Fruit fly (Drosophila melanogaster) whole organism, embryonic: ENCODE measurements around the gene CG3919.

Experiments used
- ATbp ChIP-seq: fragments of 200-800 bp; sonication (Bioruptor generic); optimal IDR thresholded peaks from 2 replicates; lab custom pipeline; 2017; ENCODE audit warnings: missing biosample characterization, mild to moderate bottlenecking, missing genetic modification characterization, missing genetic modification reagents
- CG11093 ChIP-seq: fragments of 200-800 bp; sonication (Bioruptor generic); IDR thresholded peaks from 3 replicates; pipeline ENCODE4 v1.3.6; 2022; ENCODE audit warnings: missing biosample characterization, missing genetic modification characterization
- CG11695 ChIP-seq: fragments of 200-800 bp; sonication (Bioruptor generic); IDR thresholded peaks from 3 replicates; pipeline ENCODE4 v1.3.6; 2022; ENCODE audit warnings: missing biosample characterization, missing genetic modification characterization
- CG11696 ChIP-seq: fragments of 200-800 bp; sonication (Bioruptor generic); IDR thresholded peaks from 2 replicates; pipeline ENCODE4 v1.3.6; 2022; ENCODE audit warnings: missing biosample characterization, missing genetic modification characterization
- CG12104 ChIP-seq: fragments of 200-800 bp; sonication (Bioruptor generic); optimal IDR thresholded peaks from 3 replicates; lab custom pipeline; 2016; ENCODE audit warnings: missing biosample characterization, missing genetic modification characterization
- CG12299 ChIP-seq: fragments of 200-800 bp; sonication (Bioruptor generic); optimal IDR thresholded peaks from 2 replicates; lab custom pipeline; 2018; ENCODE audit warnings: missing biosample characterization, mild to moderate bottlenecking, missing genetic modification characterization
- CG12744 ChIP-seq: fragments of 200-800 bp; sonication (Bioruptor generic); optimal IDR thresholded peaks from 2 replicates; lab custom pipeline; 2016; ENCODE audit warnings: missing biosample characterization, missing genetic modification characterization
- CG15269 ChIP-seq: fragments of 200-800 bp; sonication (Bioruptor generic); optimal IDR thresholded peaks from 2 replicates; lab custom pipeline; 2018; ENCODE audit warnings: missing biosample characterization, mild to moderate bottlenecking, missing genetic modification characterization, moderate library complexity
- CG1647 ChIP-seq: fragments of 200-800 bp; sonication (Bioruptor generic); optimal IDR thresholded peaks from 3 replicates; lab custom pipeline; 2016; ENCODE audit warnings: missing biosample characterization, missing genetic modification characterization
- CG17568 ChIP-seq: fragments of 200-800 bp; sonication (Bioruptor generic); optimal IDR thresholded peaks from 2 replicates; lab custom pipeline; 2018; ENCODE audit warnings: missing biosample characterization, mild to moderate bottlenecking, missing genetic modification characterization, moderate library complexity
- CG2875 ChIP-seq: fragments of 200-800 bp; sonication (Bioruptor generic); optimal IDR thresholded peaks from 2 replicates; lab custom pipeline; 2017; ENCODE audit warnings: missing biosample characterization, mild to moderate bottlenecking, missing genetic modification characterization, missing genetic modification reagents
- CG3163 ChIP-seq: fragments of 200-800 bp; sonication (Bioruptor generic); optimal IDR thresholded peaks from 3 replicates; lab custom pipeline; 2016; ENCODE audit warnings: missing biosample characterization, missing genetic modification characterization
- CG34376 ChIP-seq: fragments of 200-800 bp; sonication (Bioruptor generic); optimal IDR thresholded peaks from 2 replicates; lab custom pipeline; 2018; ENCODE audit warnings: missing biosample characterization, mild to moderate bottlenecking, missing genetic modification characterization
- CG34422 ChIP-seq: fragments of 200-800 bp; sonication (Bioruptor generic); IDR thresholded peaks from 3 replicates; pipeline ENCODE4 v1.3.6; 2022; ENCODE audit warnings: missing biosample characterization, missing genetic modification characterization
- CG3995 ChIP-seq: fragments of 200-800 bp; sonication (Bioruptor generic); optimal IDR thresholded peaks from 3 replicates; lab custom pipeline; 2016; ENCODE audit warnings: missing biosample characterization, missing genetic modification characterization
- CG5180 ChIP-seq: fragments of 200-800 bp; sonication (Bioruptor generic); optimal IDR thresholded peaks from 3 replicates; lab custom pipeline; 2017; ENCODE audit warnings: missing biosample characterization, missing genetic modification characterization, mild to moderate bottlenecking, moderate library complexity, missing genetic modification reagents
- CG5245 ChIP-seq: fragments of 200-800 bp; sonication (Bioruptor generic); optimal IDR thresholded peaks from 3 replicates; lab custom pipeline; 2016; ENCODE audit warnings: missing biosample characterization, missing genetic modification characterization
- CG5953 ChIP-seq: fragments of 200-800 bp; sonication (Bioruptor generic); IDR thresholded peaks from 2 replicates; pipeline ENCODE4 v1.3.6; 2022; ENCODE audit warnings: missing biosample characterization, missing genetic modification characterization
- CG6254 ChIP-seq: fragments of 200-800 bp; sonication (Bioruptor generic); optimal IDR thresholded peaks from 3 replicates; lab custom pipeline; 2017; ENCODE audit warnings: mild to moderate bottlenecking, missing biosample characterization, missing genetic modification reagents, missing genetic modification characterization
- CG8089 ChIP-seq: fragments of 200-800 bp; sonication (Bioruptor generic); optimal IDR thresholded peaks from 3 replicates; lab custom pipeline; 2016; ENCODE audit warnings: missing biosample characterization, missing genetic modification characterization
- CG9727 ChIP-seq: fragments of 200-800 bp; sonication (Bioruptor generic); optimal IDR thresholded peaks from 3 replicates; lab custom pipeline; 2017; ENCODE audit warnings: missing biosample characterization, mild to moderate bottlenecking, missing genetic modification characterization
- CG9932 ChIP-seq: fragments of 200-800 bp; sonication (Bioruptor generic); IDR thresholded peaks from 2 replicates; pipeline ENCODE4 v1.3.6; 2022; ENCODE audit warnings: missing biosample characterization, missing genetic modification characterization
- CkIIα-i1 ChIP-seq: fragments of 200-800 bp; sonication (Bioruptor generic); IDR thresholded peaks from 2 replicates; pipeline ENCODE4 v1.3.6; 2022; ENCODE audit warnings: missing biosample characterization, missing genetic modification characterization
- D19A ChIP-seq: fragments of 200-800 bp; optimal IDR thresholded peaks from 3 replicates; lab custom pipeline; 2019; ENCODE audit warnings: missing biosample characterization, mild to moderate bottlenecking, missing genetic modification characterization, moderate library complexity
- Gug ChIP-seq: fragments of 200-800 bp; sonication (Bioruptor generic); IDR thresholded peaks from 4 replicates; pipeline ENCODE4 v1.3.6; 2022; ENCODE audit warnings: missing biosample characterization, missing genetic modification characterization
- HmgZ ChIP-seq: fragments of 200-800 bp; sonication (Bioruptor generic); optimal IDR thresholded peaks from 2 replicates; lab custom pipeline; 2018; ENCODE audit warnings: missing biosample characterization, mild to moderate bottlenecking, missing genetic modification characterization
- Jarid2 ChIP-seq: fragments of 200-800 bp; sonication (Bioruptor generic); optimal IDR thresholded peaks from 3 replicates; lab custom pipeline; 2017; ENCODE audit warnings: mild to moderate bottlenecking, missing biosample characterization, missing genetic modification reagents, missing genetic modification characterization
- Lhr ChIP-seq: fragments of 200-800 bp; sonication (Bioruptor generic); optimal IDR thresholded peaks from 3 replicates; lab custom pipeline; 2017; ENCODE audit warnings: mild to moderate bottlenecking, missing biosample characterization, missing genetic modification reagents, missing genetic modification characterization
- Meics ChIP-seq: fragments of 200-800 bp; sonication (Bioruptor generic); optimal IDR thresholded peaks from 2 replicates; lab custom pipeline; 2017; ENCODE audit warnings: missing biosample characterization, mild to moderate bottlenecking, missing genetic modification characterization
- NK7.1 ChIP-seq: fragments of 200-800 bp; sonication (Bioruptor generic); optimal IDR thresholded peaks from 3 replicates; lab custom pipeline; 2016; ENCODE audit warnings: missing biosample characterization, missing genetic modification characterization
- Opbp ChIP-seq: fragments of 200-800 bp; sonication (Bioruptor generic); IDR thresholded peaks from 3 replicates; pipeline ENCODE4 v1.3.6; 2022; ENCODE audit warnings: missing biosample characterization, missing genetic modification characterization; ENCODE audit not compliant: partially characterized antibody
- PHDP ChIP-seq: fragments of 200-800 bp; sonication (Bioruptor generic); optimal IDR thresholded peaks from 3 replicates; lab custom pipeline; 2018; ENCODE audit warnings: missing biosample characterization, mild to moderate bottlenecking, missing genetic modification characterization, moderate library complexity
- Side ChIP-seq: fragments of 200-800 bp; sonication (Bioruptor generic); optimal IDR thresholded peaks from 2 replicates; lab custom pipeline; 2016; ENCODE audit warnings: missing biosample characterization, missing genetic modification characterization
- Six4 ChIP-seq: fragments of 200-800 bp; sonication (Bioruptor generic); optimal IDR thresholded peaks from 2 replicates; lab custom pipeline; 2016; ENCODE audit warnings: missing biosample characterization, missing genetic modification characterization
- TFAM ChIP-seq: fragments of 200-800 bp; sonication (Bioruptor generic); optimal IDR thresholded peaks from 2 replicates; lab custom pipeline; 2017; ENCODE audit warnings: missing biosample characterization, missing genetic modification characterization, inconsistent platforms
- Usf ChIP-seq: fragments of 200-800 bp; sonication (Bioruptor generic); optimal IDR thresholded peaks from 2 replicates; lab custom pipeline; 2017; ENCODE audit warnings: missing genotype, missing biosample characterization, missing genetic modification characterization
- Xrp1 ChIP-seq: fragments of 200-800 bp; sonication (Bioruptor generic); IDR thresholded peaks from 2 replicates; pipeline ENCODE4 v1.3.6; 2022; ENCODE audit warnings: missing biosample characterization, missing genetic modification characterization
- ara ChIP-seq: fragments of 200-800 bp; sonication (Bioruptor generic); IDR thresholded peaks from 2 replicates; pipeline ENCODE4 v1.3.6; 2022; ENCODE audit warnings: missing biosample characterization, missing genetic modification characterization
- chn ChIP-seq: fragments of 200-800 bp; sonication (Bioruptor generic); optimal IDR thresholded peaks from 2 replicates; lab custom pipeline; 2016; ENCODE audit warnings: missing biosample characterization, missing genetic modification characterization
- fd102C ChIP-seq: fragments of 200-800 bp; sonication (Bioruptor generic); optimal IDR thresholded peaks from 2 replicates; lab custom pipeline; 2018; ENCODE audit warnings: missing biosample characterization, mild to moderate bottlenecking, missing genetic modification characterization, moderate library complexity
- jumu ChIP-seq: fragments of 200-800 bp; sonication (Bioruptor generic); optimal IDR thresholded peaks from 3 replicates; lab custom pipeline; 2016; ENCODE audit warnings: missing biosample characterization, missing genetic modification characterization
- lbe ChIP-seq: fragments of 200-800 bp; sonication (Bioruptor generic); optimal IDR thresholded peaks from 2 replicates; lab custom pipeline; 2016; ENCODE audit warnings: missing biosample characterization, mild to moderate bottlenecking, missing genetic modification characterization
- odd ChIP-seq: fragments of 200-800 bp; sonication (Bioruptor generic); optimal IDR thresholded peaks from 2 replicates; lab custom pipeline; 2017; ENCODE audit warnings: missing biosample characterization, mild to moderate bottlenecking, missing genetic modification characterization
- otp ChIP-seq: fragments of 200-800 bp; sonication (Bioruptor generic); IDR thresholded peaks from 3 replicates; pipeline ENCODE4, ENCODE4 v1.3.6; 2022; ENCODE audit warnings: missing biosample characterization, missing genetic modification characterization
- pan ChIP-seq, 4 experiments: fragments of >200 bp in 3 of 4; fragments of 200-800 bp in 1 of 4; sonication (Bioruptor generic) in 1 of 4; optimal IDR thresholded peaks in 3 of 4; IDR thresholded peaks in 1 of 4; 2 replicates each; pipeline versions ENCODE4 v1.3.6 to Lab custom; 2017 to 2022; ENCODE audit warnings: missing biosample characterization in 2 of 4, missing genetic modification characterization in 2 of 4, mixed read lengths in 1 of 4
- sisA ChIP-seq: fragments of 200-800 bp; sonication (Bioruptor generic); IDR thresholded peaks from 2 replicates; pipeline ENCODE4 v1.3.6; 2022; ENCODE audit warnings: missing biosample characterization, missing genetic modification characterization
- sob ChIP-seq: fragments of 200-800 bp; sonication (Bioruptor generic); IDR thresholded peaks from 2 replicates; pipeline ENCODE4 v1.3.6; 2022; ENCODE audit warnings: missing biosample characterization, missing genetic modification characterization
- stc ChIP-seq: fragments of 200-800 bp; sonication (Bioruptor generic); IDR thresholded peaks from 2 replicates; pipeline ENCODE4 v1.3.6; 2022; ENCODE audit warnings: missing biosample characterization, missing genetic modification characterization
- z ChIP-seq: fragments of 200-800 bp; sonication (Bioruptor generic); IDR thresholded peaks from 3 replicates; pipeline ENCODE4 v1.3.6; 2022; ENCODE audit warnings: missing biosample characterization, missing genetic modification characterization

The CG3919 gene

DNA sequence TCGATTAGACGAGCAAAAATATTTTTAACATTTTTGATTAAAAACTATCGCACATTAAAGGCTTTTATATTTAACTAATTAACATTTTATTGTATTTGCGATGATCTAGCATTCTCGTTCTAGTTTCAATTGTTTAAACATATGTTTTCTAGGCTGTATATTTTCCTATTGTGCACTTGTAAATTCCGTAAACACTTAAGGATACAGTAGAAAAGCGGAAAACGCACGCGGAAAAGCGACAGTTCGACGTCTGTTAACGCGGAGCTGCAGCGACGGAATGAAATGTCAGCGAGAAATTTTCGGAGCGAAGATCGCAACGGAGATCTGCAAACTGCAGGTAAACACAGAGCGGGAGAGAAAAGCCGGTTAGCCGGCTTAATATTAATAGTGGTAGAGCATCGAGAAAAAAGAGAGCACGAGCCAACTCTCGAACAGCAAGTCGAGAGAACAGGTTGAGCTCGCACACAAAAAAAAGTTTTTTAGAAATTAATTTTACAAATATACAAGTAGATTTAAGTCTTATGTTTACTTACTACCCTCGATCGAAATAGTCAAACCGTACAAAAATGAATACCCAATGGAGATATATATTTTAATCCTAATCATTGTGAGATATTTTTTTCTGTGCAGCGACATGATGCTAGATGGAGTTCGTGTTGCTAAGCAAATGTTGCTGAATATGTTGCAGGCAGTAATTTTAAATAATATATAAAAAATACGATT is 38.1 kb downstream of the CG3919 start (continued):
- peak; percentile 82 for TF ChIP-seq CG12299 (tag; lab: Kevin White, UChicago)
- TF ChIP-seq CG11695 (GFP tag; lab: Robert Waterston, UW), result peak; percentile 92
- peak; percentile 92 for TF ChIP-seq CG2875 (GFP tag; lab: Kevin White, UChicago)
- TF ChIP-seq CG6254 (GFP tag; lab: Kevin White, UChicago), result peak; percentile 92
- TF ChIP-seq CG3995, result no peak
- TF ChIP-seq CG5180 (GFP tag; lab: Kevin White, UChicago), result peak; percentile 85
- TF ChIP-seq CG17568 (GFP tag; lab: Kevin White, UChicago), result peak; percentile 92
- TF ChIP-seq CG1647 (GFP tag; lab: Kevin White, UChicago), result peak; percentile 66
- peak; percentile 89 for TF ChIP-seq CG34422 (GFP tag; lab: Robert Waterston, UW)
- peak; percentile 97 for TF ChIP-seq Xrp1 (GFP tag; lab: Robert Waterston, UW)
- peak; percentile 65 for TF ChIP-seq Usf (GFP tag; lab: Kevin White, UChicago)
- peak; percentile 83 for TF ChIP-seq Meics
- peak; percentile 77 for TF ChIP-seq jumu (GFP tag; lab: Kevin White, UChicago)
- peak; percentile 63; the same call in 2 of the 4 replicates for TF ChIP-seq Gug (GFP tag; lab: Robert Waterston, UW)
- peak; percentile 81 for TF ChIP-seq CG5953 (GFP tag; lab: Robert Waterston, UW)
- no peak for TF ChIP-seq pan (optimal IDR thresholded peaks at IDR 0.05; lab: Kevin White, UChicago)
- TF ChIP-seq pan (GFP tag; optimal IDR thresholded peaks at IDR 0.05 in 1 of 2, IDR thresholded peaks at IDR 0.05 in 1 of 2), result peak in 1 of 2 experiments; percentile 89
- peak; percentile 82 for TF ChIP-seq TFAM (GFP tag; lab: Kevin White, UChicago)
- peak; percentile 92 for TF ChIP-seq fd102C
- peak; percentile 67 for TF ChIP-seq NK7.1
- TF ChIP-seq CkIIα-i1 (GFP tag; lab: Robert Waterston, UW), result no peak
- peak; percentile 60 for TF ChIP-seq CG12104 (GFP tag; lab: Kevin White, UChicago)
- peak; percentile 83 for TF ChIP-seq odd (GFP tag; lab: Kevin White, UChicago)
- TF ChIP-seq CG9932 (GFP tag; lab: Robert Waterston, UW), result no peak
- TF ChIP-seq CG15269 (tag; lab: Kevin White, UChicago), result peak; percentile 91
- peak; percentile 58 for TF ChIP-seq Jarid2 (GFP tag; lab: Kevin White, UChicago)
- TF ChIP-seq PHDP, result peak; percentile 93
- TF ChIP-seq chn, result peak; percentile 90
- peak; percentile 67 for TF ChIP-seq CG3163 (GFP tag; lab: Kevin White, UChicago)
- peak; percentile 92 for TF ChIP-seq D19A (tag; lab: Kevin White, UChicago)
- TF ChIP-seq CG5245, result peak; percentile 88
- peak; percentile 85 for TF ChIP-seq lbe (GFP tag; lab: Kevin White, UChicago)
- peak; percentile 86 for TF ChIP-seq Six4 (GFP tag; lab: Kevin White, UChicago)
- peak; percentile 88 for TF ChIP-seq Side (GFP tag; lab: Kevin White, UChicago)
- TF ChIP-seq stc (GFP tag; lab: Robert Waterston, UW), result peak; percentile 92
- peak; percentile 55 for TF ChIP-seq HmgZ (tag; lab: Kevin White, UChicago)
- no peak for TF ChIP-seq CG34376 (GFP tag; lab: Kevin White, UChicago)
- TF ChIP-seq Opbp (GFP tag; lab: Robert Waterston, UW), result no peak
- TF ChIP-seq CG12744 (GFP tag; lab: Kevin White, UChicago), result peak; percentile 79
- no peak for TF ChIP-seq z (GFP tag; lab: Robert Waterston, UW)
- TF ChIP-seq ATbp (GFP tag; lab: Kevin White, UChicago), result peak; percentile 92
- TF ChIP-seq sob (GFP tag; lab: Robert Waterston, UW), result peak; percentile 80
- peak; percentile 95 for TF ChIP-seq otp (GFP tag; lab: Robert Waterston, UW)
- peak; percentile 92 for TF ChIP-seq CG9727 (GFP tag; lab: Kevin White, UChicago)
- peak; percentile 95 for TF ChIP-seq ara
- no peak; the same call in 1 of the 2 replicates for TF ChIP-seq sisA (GFP tag; lab: Robert Waterston, UW)
- TF ChIP-seq Lhr, result peak; percentile 80
- peak; percentile 79 for TF ChIP-seq CG11093
- peak; percentile 77 for TF ChIP-seq CG8089 (GFP tag; lab: Kevin White, UChicago)
- peak; percentile 82 for TF ChIP-seq CG11696 (GFP tag; lab: Robert Waterston, UW)
